Fruit fly (Drosophila melanogaster) whole organism, embryonic: ENCODE measurements around the gene CG17549.
A peak's percentile ranks its signal among the peaks of the same experiment; 100 is the strongest.

ENCODE experiments used
- CG10267 ChIP-seq: fragments of 200-800 bp; sonication (Bioruptor generic); optimal IDR thresholded peaks from 2 replicates; lab custom pipeline; 2018; ENCODE audit warnings: missing biosample characterization, mild to moderate bottlenecking, missing genetic modification characterization, moderate library complexity
- CG10321 ChIP-seq: fragments of 200-800 bp; sonication (Bioruptor generic); IDR thresholded peaks from 2 replicates; pipeline ENCODE4 v1.3.6; 2022; ENCODE audit warnings: missing biosample characterization, missing genetic modification characterization
- CG14014 ChIP-seq: fragments of 200-800 bp; sonication (Bioruptor generic); IDR thresholded peaks from 2 replicates; pipeline ENCODE4 v1.3.6; 2022; ENCODE audit warnings: missing biosample characterization, missing genetic modification characterization
- CG15479 ChIP-seq: fragments of 200-800 bp; sonication (Bioruptor generic); optimal IDR thresholded peaks from 3 replicates; lab custom pipeline; 2019; ENCODE audit warnings: missing biosample characterization, mild to moderate bottlenecking, missing genetic modification characterization, moderate library complexity
- CG15514 ChIP-seq: fragments of 200-800 bp; sonication (Bioruptor generic); optimal IDR thresholded peaks from 3 replicates; lab custom pipeline; 2017; ENCODE audit warnings: missing biosample characterization, missing genetic modification characterization, mild to moderate bottlenecking, moderate library complexity, missing genetic modification reagents
- CG1603 ChIP-seq: fragments of 200-800 bp; sonication (Bioruptor generic); optimal IDR thresholded peaks from 2 replicates; lab custom pipeline; 2019; ENCODE audit warnings: missing biosample characterization, mild to moderate bottlenecking, missing genetic modification characterization, moderate library complexity
- CG17385 ChIP-seq: fragments of 200-800 bp; sonication (Bioruptor generic); optimal IDR thresholded peaks from 3 replicates; lab custom pipeline; 2018; ENCODE audit warnings: missing biosample characterization, mild to moderate bottlenecking, missing genetic modification characterization
- CG18011 ChIP-seq: fragments of 200-800 bp; sonication (Bioruptor generic); optimal IDR thresholded peaks from 2 replicates; lab custom pipeline; 2017; ENCODE audit warnings: missing biosample characterization, missing genetic modification characterization, mild to moderate bottlenecking, moderate library complexity, missing genotype
- CG18619 ChIP-seq: fragments of 200-800 bp; sonication (Bioruptor generic); optimal IDR thresholded peaks from 3 replicates; lab custom pipeline; 2017; ENCODE audit warnings: missing biosample characterization, mild to moderate bottlenecking, missing genetic modification characterization
- CG32767 ChIP-seq: fragments of 200-800 bp; sonication (Bioruptor generic); IDR thresholded peaks from 2 replicates; pipeline ENCODE4 v1.3.6; 2022; ENCODE audit warnings: missing biosample characterization, missing genetic modification characterization
- CG33213 ChIP-seq: fragments of 200-800 bp; sonication (Bioruptor generic); optimal IDR thresholded peaks from 3 replicates; lab custom pipeline; 2016; ENCODE audit warnings: missing biosample characterization, missing genetic modification characterization
- CG3407 ChIP-seq: fragments of 200-800 bp; sonication (Bioruptor generic); optimal IDR thresholded peaks from 2 replicates; lab custom pipeline; 2018; ENCODE audit warnings: missing biosample characterization, mild to moderate bottlenecking, missing genetic modification characterization
- CG4707 ChIP-seq: fragments of 200-800 bp; sonication (Bioruptor generic); optimal IDR thresholded peaks from 2 replicates; lab custom pipeline; 2018; ENCODE audit warnings: missing biosample characterization, mild to moderate bottlenecking, missing genetic modification characterization, moderate library complexity
- CG4730 ChIP-seq: fragments of 200-800 bp; sonication (Bioruptor generic); IDR thresholded peaks from 2 replicates; pipeline ENCODE4 v1.3.6; 2022; ENCODE audit warnings: missing biosample characterization, missing genetic modification characterization
- CG4854 ChIP-seq: fragments of 200-800 bp; sonication (Bioruptor generic); optimal IDR thresholded peaks from 2 replicates; lab custom pipeline; 2016; ENCODE audit warnings: missing biosample characterization, missing genetic modification characterization, inconsistent platforms
- CG6683 ChIP-seq: fragments of 200-800 bp; sonication (Bioruptor generic); optimal IDR thresholded peaks from 2 replicates; lab custom pipeline; 2017; ENCODE audit warnings: missing biosample characterization, mild to moderate bottlenecking, missing genetic modification characterization, missing genetic modification reagents
- CG6854 ChIP-seq: fragments of 200-800 bp; sonication (Bioruptor generic); optimal IDR thresholded peaks from 3 replicates; lab custom pipeline; 2017; ENCODE audit warnings: missing biosample characterization, mild to moderate bottlenecking, missing genetic modification characterization
- CG7271 ChIP-seq: fragments of 200-800 bp; sonication (Bioruptor generic); optimal IDR thresholded peaks from 2 replicates; lab custom pipeline; 2018; ENCODE audit warnings: missing biosample characterization, mild to moderate bottlenecking, missing genetic modification characterization, moderate library complexity
- CG7928 ChIP-seq: fragments of 200-800 bp; sonication (Bioruptor generic); optimal IDR thresholded peaks from 2 replicates; lab custom pipeline; 2017; ENCODE audit warnings: missing biosample characterization, mild to moderate bottlenecking, missing genetic modification characterization
- Deaf1 ChIP-seq: fragments of 200-800 bp; optimal IDR thresholded peaks from 3 replicates; lab custom pipeline; 2019; ENCODE audit warnings: missing biosample characterization, mild to moderate bottlenecking, missing genetic modification characterization, moderate library complexity
- Fer3 ChIP-seq: fragments of 200-800 bp; sonication (Bioruptor generic); optimal IDR thresholded peaks from 2 replicates; lab custom pipeline; 2018; ENCODE audit warnings: missing biosample characterization, mild to moderate bottlenecking, missing genetic modification characterization, moderate library complexity
- HLH3B ChIP-seq: fragments of 200-800 bp; sonication (Bioruptor generic); IDR thresholded peaks from 2 replicates; pipeline ENCODE4 v1.3.6; 2022; ENCODE audit warnings: missing biosample characterization, missing genetic modification characterization
- Hsf ChIP-seq: fragments of 200-800 bp; sonication (Bioruptor generic); optimal IDR thresholded peaks from 3 replicates; lab custom pipeline; 2016; ENCODE audit warnings: missing biosample characterization, missing genetic modification characterization
- Lhr ChIP-seq: fragments of 200-800 bp; sonication (Bioruptor generic); optimal IDR thresholded peaks from 3 replicates; lab custom pipeline; 2017; ENCODE audit warnings: mild to moderate bottlenecking, missing biosample characterization, missing genetic modification reagents, missing genetic modification characterization
- Ptx1 ChIP-seq: fragments of 200-800 bp; sonication (Bioruptor generic); IDR thresholded peaks from 2 replicates; pipeline ENCODE4 v1.3.6; 2022; ENCODE audit warnings: missing biosample characterization, missing genetic modification characterization
- Six4 ChIP-seq: fragments of 200-800 bp; sonication (Bioruptor generic); optimal IDR thresholded peaks from 2 replicates; lab custom pipeline; 2016; ENCODE audit warnings: missing biosample characterization, missing genetic modification characterization
- TFAM ChIP-seq: fragments of 200-800 bp; sonication (Bioruptor generic); optimal IDR thresholded peaks from 2 replicates; lab custom pipeline; 2017; ENCODE audit warnings: missing biosample characterization, missing genetic modification characterization, inconsistent platforms
- al ChIP-seq: fragments of 200-800 bp; sonication (Bioruptor generic); IDR thresholded peaks from 2 replicates; pipeline ENCODE4 v1.3.6; 2022; ENCODE audit warnings: missing biosample characterization, missing genetic modification characterization
- cad ChIP-seq: fragments of >200 bp; optimal IDR thresholded peaks from 2 replicates; lab custom pipeline; 2017; ENCODE audit warnings: missing biosample characterization, missing genetic modification characterization
- chinmo ChIP-seq: fragments of 200-800 bp; sonication (Bioruptor generic); IDR thresholded peaks from 4 replicates; pipeline ENCODE4 v1.3.6; 2022; ENCODE audit warnings: missing biosample characterization, missing genetic modification characterization; ENCODE audit not compliant: partially characterized antibody
- corto ChIP-seq: fragments of 200-800 bp; sonication (Bioruptor generic); optimal IDR thresholded peaks from 2 replicates; lab custom pipeline; 2016; ENCODE audit warnings: missing biosample characterization, mild to moderate bottlenecking, missing genetic modification characterization, moderate library complexity
- crol ChIP-seq: fragments of 200-800 bp; sonication (Bioruptor generic); IDR thresholded peaks from 2 replicates; pipeline ENCODE4 v1.3.6; 2022; ENCODE audit warnings: missing biosample characterization, missing genetic modification characterization
- crp ChIP-seq, 2 experiments: fragments of 200-800 bp; sonication (Bioruptor generic); optimal IDR thresholded peaks; 2 replicates in 1 of 2; 3 replicates in 1 of 2; lab custom pipeline; 2017; ENCODE audit warnings: missing biosample characterization in 2 of 2, missing genetic modification characterization in 2 of 2, mild to moderate bottlenecking in 1 of 2, moderate library complexity in 1 of 2
- esg ChIP-seq: fragments of 200-800 bp; sonication (Bioruptor generic); conservative IDR thresholded peaks from 2 replicates; pipeline ENCODE4 v1.3.6; 2022; ENCODE audit warnings: missing biosample characterization, missing genetic modification characterization
- eve ChIP-seq, 2 experiments: fragments of >200 bp; optimal IDR thresholded peaks; 2 replicates each; lab custom pipeline; 2017; ENCODE audit warnings: missing biosample characterization in 2 of 2, missing genetic modification characterization in 2 of 2
- exex ChIP-seq: fragments of 200-800 bp; sonication (Bioruptor generic); optimal IDR thresholded peaks from 4 replicates; lab custom pipeline; 2018; ENCODE audit warnings: missing biosample characterization, mild to moderate bottlenecking, missing genetic modification characterization, moderate library complexity
- kay ChIP-seq: fragments of 200-800 bp; sonication (Bioruptor generic); optimal IDR thresholded peaks from 2 replicates; lab custom pipeline; 2016; ENCODE audit warnings: missing biosample characterization, missing genetic modification characterization
- kni ChIP-seq: fragments of 200-800 bp; sonication (Bioruptor generic); optimal IDR thresholded peaks from 3 replicates; lab custom pipeline; 2017; ENCODE audit warnings: mild to moderate bottlenecking, missing biosample characterization, missing genetic modification reagents, missing genetic modification characterization
- knrl ChIP-seq: fragments of 200-800 bp; sonication (Bioruptor generic); IDR thresholded peaks from 3 replicates; pipeline ENCODE4 v1.3.6; 2022; ENCODE audit warnings: missing biosample characterization, missing genetic modification characterization; ENCODE audit not compliant: partially characterized antibody
- lab ChIP-seq: fragments of 200-800 bp; sonication (Bioruptor generic); optimal IDR thresholded peaks from 3 replicates; lab custom pipeline; 2017; ENCODE audit warnings: missing biosample characterization, missing genetic modification characterization, mild to moderate bottlenecking, moderate library complexity, missing genetic modification reagents
- mirr ChIP-seq: fragments of 200-800 bp; sonication (Bioruptor generic); optimal IDR thresholded peaks from 3 replicates; lab custom pipeline; 2018; ENCODE audit warnings: missing biosample characterization, mild to moderate bottlenecking, missing genetic modification characterization
- phol ChIP-seq: fragments of 200-800 bp; sonication (Bioruptor generic); optimal IDR thresholded peaks from 3 replicates; lab custom pipeline; 2018; ENCODE audit warnings: missing biosample characterization, mild to moderate bottlenecking, missing genetic modification characterization, moderate library complexity
- pzg ChIP-seq: fragments of 200-800 bp; sonication (Bioruptor generic); optimal IDR thresholded peaks from 3 replicates; lab custom pipeline; 2018; ENCODE audit warnings: missing biosample characterization, mild to moderate bottlenecking, missing genetic modification characterization, moderate library complexity
- salm ChIP-seq: fragments of 200-800 bp; sonication (Bioruptor generic); optimal IDR thresholded peaks from 2 replicates; lab custom pipeline; 2018; ENCODE audit warnings: missing biosample characterization, mild to moderate bottlenecking, missing genetic modification characterization
- sna ChIP-seq: fragments of 200-800 bp; sonication (Bioruptor generic); IDR thresholded peaks from 2 replicates; pipeline ENCODE4 v1.3.6; 2022; ENCODE audit warnings: missing biosample characterization, missing genetic modification characterization; ENCODE audit not compliant: partially characterized antibody
- unpg ChIP-seq: fragments of 200-800 bp; sonication (Bioruptor generic); optimal IDR thresholded peaks from 3 replicates; lab custom pipeline; 2018; ENCODE audit warnings: missing biosample characterization, mild to moderate bottlenecking, missing genetic modification characterization, moderate library complexity
- zfh2 ChIP-seq: fragments of 200-800 bp; sonication (Bioruptor generic); optimal IDR thresholded peaks from 2 replicates; lab custom pipeline; 2016; ENCODE audit warnings: missing biosample characterization, missing genetic modification characterization

CG17549 gene

DNA sequence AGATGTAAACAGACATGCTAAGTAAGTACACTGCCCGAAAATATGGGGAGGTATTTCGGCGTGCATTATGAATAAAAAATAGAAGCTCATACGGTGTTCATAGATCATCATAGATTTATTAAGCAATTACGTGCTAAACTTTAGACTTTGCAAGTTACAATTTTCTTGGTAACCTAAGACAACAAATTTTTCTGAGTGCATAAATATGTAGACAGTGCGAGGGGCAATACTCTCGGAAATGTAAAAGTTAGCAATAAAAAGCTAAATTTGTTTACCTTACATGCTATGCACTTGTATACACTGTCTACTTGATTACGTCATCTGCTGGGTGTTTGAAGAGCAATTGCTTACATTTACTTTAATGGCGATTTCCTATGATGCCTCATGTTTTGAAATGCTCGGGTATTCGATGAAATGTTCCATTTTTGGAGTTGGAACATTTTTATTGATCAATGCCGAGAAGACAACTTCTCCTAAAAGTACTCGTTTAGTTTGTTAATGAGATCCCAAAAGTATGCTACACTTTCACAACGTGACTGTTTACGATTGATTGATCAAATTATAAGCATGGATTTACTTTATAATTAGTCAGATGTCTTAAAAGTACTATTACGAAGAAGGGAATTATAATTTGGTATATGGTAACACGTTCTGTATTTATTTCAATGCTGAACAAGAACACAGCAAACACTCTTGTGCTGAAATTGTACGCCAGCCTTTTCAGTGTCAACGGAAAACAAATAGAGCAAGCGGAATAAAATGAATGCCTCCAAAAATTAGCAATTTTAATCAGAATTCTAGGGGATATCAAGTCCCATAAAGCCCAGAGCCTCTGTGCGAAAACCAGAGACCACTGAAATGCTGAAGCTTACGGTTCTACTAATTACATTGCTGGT lies 27.0 kb upstream of the CG17549 start, which contains the start of gene Lectin-galC1:
Gene Lectin-galC1 (plus strand): TSS at position 846 of the 896 bp plus-strand sequence.
- peak; percentile 85 for TF ChIP-seq CG14014 (GFP tag; lab: Robert Waterston, UW)
- peak; percentile 81 for TF ChIP-seq CG17385
- TF ChIP-seq Hsf (GFP tag; lab: Kevin White, UChicago) = peak; percentile 89
- TF ChIP-seq phol = peak; percentile 88
- TF ChIP-seq pzg = no peak
- peak; percentile 80 for TF ChIP-seq Fer3
- TF ChIP-seq al = peak; percentile 46; the same call in 1 of the 2 replicates
- peak; percentile 24 for TF ChIP-seq exex (tag; lab: Kevin White, UChicago)
- TF ChIP-seq CG32767 (GFP tag; lab: Robert Waterston, UW) = peak; percentile 86
- no peak for TF ChIP-seq TFAM
- TF ChIP-seq CG18619 (GFP tag; lab: Kevin White, UChicago) = peak; percentile 84
- peak; percentile 87 for TF ChIP-seq CG3407 (GFP tag; lab: Kevin White, UChicago)
- peak; percentile 63 for TF ChIP-seq CG15514 (GFP tag; lab: Kevin White, UChicago)
- TF ChIP-seq CG15479 = no peak
- no peak; the same call in 1 of the 2 replicates for TF ChIP-seq crol
- 0 out of 4 replicates have a peak, but pooled peaks have one; percentile 47 for TF ChIP-seq chinmo (GFP tag; lab: Robert Waterston, UW)
- TF ChIP-seq eve (GFP tag; optimal IDR thresholded peaks at IDR 0.05; lab: Kevin White, UChicago) = peak in 1 of 2 experiments; percentile 95
- TF ChIP-seq HLH3B (GFP tag; lab: Robert Waterston, UW) = peak; percentile 80
- peak; percentile 30 for TF ChIP-seq CG7928 (GFP tag; lab: Kevin White, UChicago)
- TF ChIP-seq esg (GFP tag; lab: Robert Waterston, UW) = peak; percentile 75
- no peak for TF ChIP-seq corto
- peak; percentile 12 for TF ChIP-seq zfh2
- peak; percentile 10 for TF ChIP-seq Deaf1 (tag; lab: Kevin White, UChicago)
- no peak for TF ChIP-seq sna (GFP tag; lab: Robert Waterston, UW)
- peak; percentile 78 for TF ChIP-seq CG33213 (GFP tag; lab: Kevin White, UChicago)
- TF ChIP-seq kni (GFP tag; lab: Kevin White, UChicago) = peak; percentile 29
- peak; percentile 78 for TF ChIP-seq Lhr (GFP tag; lab: Kevin White, UChicago)
- TF ChIP-seq CG10321 (GFP tag; lab: Robert Waterston, UW) = peak; percentile 65
- TF ChIP-seq crp (GFP tag; optimal IDR thresholded peaks at IDR 0.05; lab: Kevin White, UChicago) = peak in 1 of 2 experiments; percentile 52
- TF ChIP-seq salm (tag; lab: Kevin White, UChicago) = peak; percentile 88
- peak; percentile 85 for TF ChIP-seq Ptx1 (GFP tag; lab: Robert Waterston, UW)
- TF ChIP-seq CG6854 (GFP tag; lab: Kevin White, UChicago) = peak; percentile 72
- peak; percentile 66 for TF ChIP-seq CG7271 (tag; lab: Kevin White, UChicago)
- TF ChIP-seq CG4707 (GFP tag; lab: Kevin White, UChicago) = peak; percentile 60
- no peak for TF ChIP-seq knrl (GFP tag; lab: Robert Waterston, UW)
- TF ChIP-seq CG18011 (GFP tag; lab: Kevin White, UChicago) = peak; percentile 45
- TF ChIP-seq CG4730 (GFP tag; lab: Robert Waterston, UW) = peak; percentile 80
- TF ChIP-seq mirr (GFP tag; lab: Kevin White, UChicago) = peak; percentile 51
- TF ChIP-seq lab (GFP tag; lab: Kevin White, UChicago) = peak; percentile 83
- peak; percentile 60 for TF ChIP-seq CG6683 (GFP tag; lab: Kevin White, UChicago)
- TF ChIP-seq Six4 = peak; percentile 85
- peak; percentile 92 for TF ChIP-seq CG1603 (tag; lab: Kevin White, UChicago)
- no peak for TF ChIP-seq cad
- peak; percentile 80 for TF ChIP-seq CG10267
- TF ChIP-seq CG4854 (GFP tag; lab: Kevin White, UChicago) = peak; percentile 80
- peak; percentile 82 for TF ChIP-seq kay (GFP tag; lab: Kevin White, UChicago)
- peak; percentile 93 for TF ChIP-seq unpg
